Worm (Caenorhabditis elegans) whole organism, young adult: ENCODE data around the gene algn-2.

Source experiments
- B0336.3 ChIP-seq: fragments of 200-800 bp; sonication (Bioruptor generic); IDR thresholded peaks from 2 replicates; pipeline ENCODE4 v1.3.6; 2022; ENCODE audit warnings: missing genetic modification characterization, missing compliant biosample characterization
- C06A6.2 ChIP-seq: fragments of 200-800 bp; sonication (Bioruptor generic); conservative IDR thresholded peaks from 2 replicates; pipeline ENCODE4 v1.3.6; 2022; ENCODE audit warnings: missing genetic modification characterization, missing compliant biosample characterization
- F10E7.11 ChIP-seq: sonication (generic microtip); optimal IDR thresholded peaks from 2 replicates; lab custom pipeline; 2017; ENCODE audit warnings: mild to moderate bottlenecking, missing genetic modification characterization, moderate library complexity, missing compliant biosample characterization
- F33H1.4 ChIP-seq: fragments of 200-800 bp; sonication (Bioruptor generic); IDR thresholded peaks from 2 replicates; pipeline ENCODE4 v1.3.6; 2022; ENCODE audit warnings: missing genetic modification reagents, missing genetic modification characterization, missing compliant biosample characterization
- F37B4.10 ChIP-seq: fragments of 200-800 bp; sonication (Bioruptor generic); IDR thresholded peaks from 2 replicates; pipeline ENCODE4 v1.3.6; 2022; ENCODE audit warnings: missing genetic modification characterization, missing compliant biosample characterization
- K11D2.4 ChIP-seq: fragments of 200-800 bp; sonication (Bioruptor generic); IDR thresholded peaks from 2 replicates; pipeline ENCODE4 v1.3.6; 2022; ENCODE audit warnings: missing genetic modification reagents, missing genetic modification characterization, missing compliant biosample characterization
- K12H6.12 ChIP-seq: fragments of 200-800 bp; sonication (Bioruptor generic); optimal IDR thresholded peaks from 2 replicates; lab custom pipeline; 2018; ENCODE audit warnings: mild to moderate bottlenecking, missing genetic modification characterization, missing compliant biosample characterization
- T07F8.4 ChIP-seq: sonication (generic microtip); optimal IDR thresholded peaks from 2 replicates; lab custom pipeline; 2016; ENCODE audit warnings: mild to moderate bottlenecking, missing genetic modification characterization, moderate library complexity, missing compliant biosample characterization
- Y67H2A.10 ChIP-seq: fragments of 200-800 bp; sonication (Bioruptor generic); conservative IDR thresholded peaks from 2 replicates; pipeline ENCODE4 v1.3.6; 2022; ENCODE audit warnings: missing genetic modification reagents, missing genetic modification characterization, missing compliant biosample characterization
- ZK185.1 ChIP-seq: sonication (generic microtip); optimal IDR thresholded peaks from 2 replicates; lab custom pipeline; 2016; ENCODE audit warnings: mild to moderate bottlenecking, missing genetic modification characterization, missing compliant biosample characterization; ENCODE audit not compliant: poor library complexity, severe bottlenecking
- ama-1 ChIP-seq, 3 experiments: fragments of 150-350 bp in 1 of 3; sonication (generic microtip) in 2 of 3; optimal IDR thresholded peaks; 2 replicates each; lab custom pipeline; 2014 to 2018; ENCODE audit warnings: missing biosample characterization in 2 of 3, missing genetic modification characterization in 2 of 3, missing genetic modification reagents in 2 of 3
- athp-1 ChIP-seq: sonication (generic microtip); optimal IDR thresholded peaks from 2 replicates; lab custom pipeline; 2017; ENCODE audit warnings: mild to moderate bottlenecking, missing genetic modification characterization, missing compliant biosample characterization
- attf-5 ChIP-seq: fragments of 200-800 bp; sonication (Bioruptor generic); optimal IDR thresholded peaks from 2 replicates; lab custom pipeline; 2018; ENCODE audit warnings: mild to moderate bottlenecking, missing genetic modification characterization, missing compliant biosample characterization
- attf-6 ChIP-seq: fragments of 200-800 bp; sonication (Bioruptor generic); IDR thresholded peaks from 2 replicates; pipeline ENCODE4 v1.3.6; 2022; ENCODE audit warnings: missing genetic modification reagents, missing genetic modification characterization, missing compliant biosample characterization
- bed-1 ChIP-seq: fragments of 200-800 bp; sonication (Bioruptor generic); IDR thresholded peaks from 2 replicates; pipeline ENCODE4 v1.3.6; 2022; ENCODE audit warnings: missing genetic modification reagents, missing genetic modification characterization, missing compliant biosample characterization
- ccch-3 ChIP-seq: fragments of 200-800 bp; sonication (Bioruptor generic); optimal IDR thresholded peaks from 2 replicates; lab custom pipeline; 2018; ENCODE audit warnings: mild to moderate bottlenecking, missing genetic modification characterization, missing compliant biosample characterization
- cebp-1 ChIP-seq, 2 experiments: fragments of 200-800 bp in 1 of 2; sonication (Bioruptor generic) in 1 of 2; sonication (generic microtip) in 1 of 2; IDR thresholded peaks in 1 of 2; optimal IDR thresholded peaks in 1 of 2; 2 replicates each; pipeline versions ENCODE4 v1.3.6 to Lab custom; 2017 to 2022; ENCODE audit warnings: missing compliant biosample characterization in 2 of 2, missing genetic modification characterization in 2 of 2, mild to moderate bottlenecking in 1 of 2, missing genetic modification reagents in 1 of 2, moderate library complexity in 1 of 2
- ceh-40 ChIP-seq: fragments of 200-800 bp; sonication (Bioruptor generic); IDR thresholded peaks from 2 replicates; pipeline ENCODE4 v1.3.6; 2022; ENCODE audit warnings: missing genetic modification characterization, missing compliant biosample characterization
- chd-7 ChIP-seq: sonication (generic microtip); optimal IDR thresholded peaks from 2 replicates; lab custom pipeline; 2016; ENCODE audit warnings: mild to moderate bottlenecking, missing genetic modification characterization, moderate library complexity, missing compliant biosample characterization
- die-1 ChIP-seq: sonication (generic microtip); optimal IDR thresholded peaks from 2 replicates; lab custom pipeline; 2016; ENCODE audit warnings: missing genotype, mild to moderate bottlenecking, missing genetic modification characterization, missing compliant biosample characterization
- dox-1 ChIP-seq: fragments of 200-800 bp; sonication (Bioruptor generic); IDR thresholded peaks from 2 replicates; pipeline ENCODE4 v1.3.6; 2022; ENCODE audit warnings: missing genetic modification reagents, missing genetic modification characterization, missing compliant biosample characterization
- egl-44 ChIP-seq: fragments of 200-800 bp; sonication (Bioruptor generic); IDR thresholded peaks from 2 replicates; pipeline ENCODE4 v1.3.6; 2022; ENCODE audit warnings: missing genetic modification reagents, missing genetic modification characterization, missing compliant biosample characterization
- egrh-3 ChIP-seq: fragments of 200-800 bp; sonication (Bioruptor generic); IDR thresholded peaks from 2 replicates; pipeline ENCODE4 v1.3.6; 2022; ENCODE audit warnings: missing genetic modification reagents, missing genetic modification characterization, missing compliant biosample characterization
- hlh-26 ChIP-seq: fragments of 200-800 bp; sonication (Bioruptor generic); conservative IDR thresholded peaks from 2 replicates; pipeline ENCODE4 v1.3.6; 2022; ENCODE audit warnings: missing genetic modification reagents, missing genetic modification characterization, missing compliant biosample characterization
- hmg-1.2 ChIP-seq: fragments of 200-800 bp; sonication (Bioruptor generic); IDR thresholded peaks from 2 replicates; pipeline ENCODE4 v1.3.6; 2022; ENCODE audit warnings: missing genetic modification reagents, missing genetic modification characterization, missing compliant biosample characterization
- lin-26 ChIP-seq: fragments of 200-800 bp; sonication (Bioruptor generic); IDR thresholded peaks from 2 replicates; pipeline ENCODE4 v1.3.6; 2022; ENCODE audit warnings: missing genetic modification reagents, missing genetic modification characterization, missing compliant biosample characterization
- lin-35 ChIP-seq, 3 experiments: fragments of 150-350 bp in 2 of 3; sonication (generic microtip) in 1 of 3; optimal IDR thresholded peaks; 2 replicates each; lab custom pipeline; 2014 to 2018; ENCODE audit warnings: missing biosample characterization in 3 of 3, missing genetic modification characterization in 3 of 3, missing genetic modification reagents in 3 of 3
- lsy-27 ChIP-seq: sonication (generic microtip); optimal IDR thresholded peaks from 2 replicates; lab custom pipeline; 2017; ENCODE audit warnings: missing genetic modification characterization, mild to moderate bottlenecking, missing compliant biosample characterization, antibody characterized with exemption, missing genotype, borderline replicate concordance; ENCODE audit not compliant: insufficient read depth
- madf-10 ChIP-seq: sonication (generic microtip); optimal IDR thresholded peaks from 2 replicates; lab custom pipeline; 2016; ENCODE audit warnings: mild to moderate bottlenecking, missing genetic modification characterization, missing compliant biosample characterization
- madf-3 ChIP-seq: fragments of 200-800 bp; sonication (Bioruptor generic); IDR thresholded peaks from 2 replicates; pipeline ENCODE4 v1.3.6; 2022; ENCODE audit warnings: missing genetic modification reagents, missing genetic modification characterization, missing compliant biosample characterization
- madf-6 ChIP-seq: fragments of 200-800 bp; sonication (Bioruptor generic); IDR thresholded peaks from 2 replicates; pipeline ENCODE4 v1.3.6; 2022; ENCODE audit warnings: missing genetic modification reagents, missing genetic modification characterization, missing compliant biosample characterization
- mcd-1 ChIP-seq: fragments of 200-800 bp; sonication (Bioruptor generic); IDR thresholded peaks from 2 replicates; pipeline ENCODE4 v1.3.6; 2022; ENCODE audit warnings: missing genetic modification reagents, missing genetic modification characterization, missing compliant biosample characterization
- nfyb-1 ChIP-seq: fragments of 200-800 bp; sonication (Bioruptor generic); IDR thresholded peaks from 2 replicates; pipeline ENCODE4 v1.3.6; 2022; ENCODE audit warnings: missing genetic modification reagents, missing genetic modification characterization, missing compliant biosample characterization
- repo-1 ChIP-seq: sonication (generic microtip); optimal IDR thresholded peaks from 2 replicates; lab custom pipeline; 2017; ENCODE audit warnings: mild to moderate bottlenecking, missing genetic modification characterization, missing compliant biosample characterization
- snpc-1.1 ChIP-seq: sonication (generic microtip); optimal IDR thresholded peaks from 2 replicates; lab custom pipeline; 2017; ENCODE audit warnings: missing genetic modification characterization, mild to moderate bottlenecking, missing compliant biosample characterization, antibody characterized with exemption, moderate library complexity, missing genotype, missing genetic modification reagents; ENCODE audit not compliant: insufficient read depth
- somi-1 ChIP-seq: fragments of 200-800 bp; sonication (Bioruptor generic); optimal IDR thresholded peaks from 2 replicates; lab custom pipeline; 2018; ENCODE audit warnings: mild to moderate bottlenecking, missing genetic modification characterization, missing compliant biosample characterization
- unc-62 ChIP-seq: fragments of 150-350 bp; optimal IDR thresholded peaks from 2 replicates; lab custom pipeline; 2014; ENCODE audit warnings: missing biosample characterization, missing genetic modification reagents, missing genetic modification characterization
- ztf-26 ChIP-seq: sonication (generic microtip); optimal IDR thresholded peaks from 2 replicates; lab custom pipeline; 2017; ENCODE audit warnings: missing genetic modification characterization, missing compliant biosample characterization
- ztf-28 ChIP-seq: fragments of 200-800 bp; sonication (Bioruptor generic); IDR thresholded peaks from 2 replicates; pipeline ENCODE4 v1.3.6; 2022; ENCODE audit warnings: missing genetic modification reagents, missing genetic modification characterization, missing compliant biosample characterization
- ztf-3 ChIP-seq: fragments of 200-800 bp; sonication (Bioruptor generic); optimal IDR thresholded peaks from 2 replicates; lab custom pipeline; 2018; ENCODE audit warnings: mild to moderate bottlenecking, missing genetic modification characterization, missing compliant biosample characterization

Gene algn-2

DNA sequence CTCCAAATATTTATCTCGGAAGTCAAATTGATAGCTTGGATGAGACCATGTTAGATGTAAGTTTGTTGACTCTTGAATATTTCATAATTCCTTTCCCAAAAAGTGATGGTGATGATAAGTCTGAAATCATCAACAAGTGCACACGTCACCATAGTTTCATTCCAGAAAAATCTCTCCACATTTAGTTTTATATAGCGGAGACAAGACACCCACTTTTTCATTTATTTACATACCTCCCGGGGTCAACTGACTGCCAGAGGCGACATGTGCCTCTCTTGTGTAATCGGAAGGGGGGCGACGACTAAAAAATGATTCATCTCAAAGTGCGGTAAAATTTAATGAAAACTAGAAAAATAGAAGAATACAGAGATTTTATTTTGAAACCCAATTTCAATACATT lies 36.8 kb upstream of the algn-2 start (continued):
- TF ChIP-seq snpc-1.1 (tag; lab: Kevin White, UChicago): no peak
- 0 out of 2 replicates have a peak, but pooled peaks have one; percentile 17 for TF ChIP-seq lin-26 (GFP tag; lab: Robert Waterston, UW)
- TF ChIP-seq Y67H2A.10 (GFP tag; lab: Robert Waterston, UW): no peak
- TF ChIP-seq madf-10: no peak
- 0 out of 2 replicates have a peak, but pooled peaks have one; percentile 12 for TF ChIP-seq C06A6.2
- no peak for TF ChIP-seq lsy-27 (tag; lab: Kevin White, UChicago)
- no peak for TF ChIP-seq lin-35 (GFP tag; optimal IDR thresholded peaks at IDR 0.05; lab: Kevin White, UChicago)
- peak; percentile 54 for TF ChIP-seq attf-5 (GFP tag; lab: Kevin White, UChicago)
- no peak for TF ChIP-seq egl-44 (GFP tag; lab: Robert Waterston, UW)
- no peak for TF ChIP-seq F33H1.4 (GFP tag; lab: Robert Waterston, UW)
- no peak for TF ChIP-seq ccch-3 (GFP tag; lab: Kevin White, UChicago)
- TF ChIP-seq ztf-26: no peak

DNA sequence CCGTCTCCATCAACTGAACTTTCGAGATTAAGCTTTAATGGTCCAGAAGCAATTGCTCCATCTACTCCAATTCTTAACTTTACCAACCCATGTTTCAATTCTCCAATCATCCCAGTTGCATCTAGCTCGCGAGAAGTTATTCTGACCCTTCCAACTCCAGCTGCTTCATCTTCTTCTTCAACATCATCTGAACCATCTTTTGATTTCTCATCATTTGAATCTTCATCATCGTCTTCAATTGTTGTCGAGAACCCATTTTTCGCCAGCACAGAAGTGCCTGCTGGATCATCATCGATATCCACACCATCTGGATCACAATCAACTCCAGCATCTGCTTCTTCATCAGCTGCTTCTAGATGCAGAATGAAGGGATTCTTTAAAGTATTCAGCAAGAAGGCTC lies 35.5 kb upstream of the algn-2 start:
- TF ChIP-seq bed-1 (GFP tag; lab: Robert Waterston, UW) (no peak), K11D2.4 (GFP tag; lab: Robert Waterston, UW) (no peak), egrh-3 (GFP tag; lab: Robert Waterston, UW) (no peak), attf-6 (GFP tag; lab: Robert Waterston, UW) (no peak), nfyb-1 (GFP tag; lab: Robert Waterston, UW) (no peak), T07F8.4 (tag; lab: Kevin White, UChicago) (no peak), F37B4.10 (no peak)

DNA sequence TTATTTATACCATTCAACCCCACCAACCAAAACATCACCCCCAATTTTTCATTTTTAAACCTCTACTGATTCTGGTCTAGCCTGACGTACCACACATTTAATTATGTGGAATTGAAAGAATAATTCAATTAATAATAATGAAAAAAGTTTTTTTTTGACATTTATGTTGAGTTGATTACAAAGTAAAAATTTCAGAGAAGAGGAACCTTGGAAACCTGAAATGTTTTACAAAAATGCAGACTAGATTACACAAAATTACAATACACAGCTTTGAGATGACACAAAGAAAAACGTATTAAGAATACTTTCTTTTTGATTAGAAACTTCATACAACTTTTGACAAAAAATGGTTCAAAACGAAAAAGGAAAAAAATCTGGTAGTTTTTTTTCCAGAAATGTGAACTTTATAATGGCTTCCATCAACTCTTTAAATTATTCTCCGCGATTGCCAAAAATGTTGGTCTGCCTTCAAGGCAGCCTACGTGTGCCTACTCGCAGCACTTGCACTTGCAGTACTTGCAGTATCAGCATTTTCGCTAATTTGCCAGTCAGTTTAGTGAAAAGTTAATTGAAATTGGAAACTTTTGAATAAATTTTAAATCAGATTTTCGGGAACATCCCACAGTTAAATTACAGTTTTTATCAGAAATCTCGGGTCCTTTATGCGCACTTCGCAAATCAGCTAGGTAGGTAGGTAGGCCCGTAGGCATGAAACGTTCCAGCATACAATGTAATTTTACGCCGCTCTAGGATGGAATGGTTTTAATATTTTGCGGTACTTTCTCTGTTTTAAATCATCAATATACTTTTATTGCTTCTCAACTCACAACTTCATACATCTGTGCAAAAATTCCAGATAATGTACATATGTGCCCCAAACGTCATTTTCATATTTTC lies 34.1 kb upstream of the algn-2 start:
- TF ChIP-seq ceh-40 (GFP tag; lab: Robert Waterston, UW) (peak; percentile 64; the same call in 1 of the 2 replicates), B0336.3 (no peak), die-1 (peak; percentile 6), athp-1 (tag; lab: Kevin White, UChicago) (no peak), K12H6.12 (tag; lab: Kevin White, UChicago) (peak; percentile 5), unc-62 (GFP tag; lab: Kevin White, UChicago) (no peak), F10E7.11 (tag; lab: Kevin White, UChicago) (no peak), ZK185.1 (tag; lab: Kevin White, UChicago) (peak; percentile 8), F37B4.10 (no peak), hmg-1.2 (GFP tag; lab: Robert Waterston, UW) (no peak), dox-1 (GFP tag; lab: Robert Waterston, UW) (peak; percentile 58), madf-6 (GFP tag; lab: Robert Waterston, UW) (peak; percentile 17; the same call in 1 of the 2 replicates), cebp-1 (GFP tag; IDR thresholded peaks at IDR 0.05; lab: Robert Waterston, UW) (no peak; the same call in 1 of the 2 replicates), cebp-1 (tag; optimal IDR thresholded peaks at IDR 0.05; lab: Kevin White, UChicago) (peak; percentile 61), hlh-26 (GFP tag; lab: Robert Waterston, UW) (no peak), ama-1 (optimal IDR thresholded peaks at IDR 0.05; lab: Kevin White, UChicago) (no peak), ama-1 (GFP tag; optimal IDR thresholded peaks at IDR 0.05; lab: Kevin White, UChicago) (peak in 1 of 2 experiments; percentile 19), repo-1 (tag; lab: Kevin White, UChicago) (peak; percentile 28), mcd-1 (no peak), K11D2.4 (GFP tag; lab: Robert Waterston, UW) (peak; percentile 37; the same call in 1 of the 2 replicates), somi-1 (GFP tag; lab: Kevin White, UChicago) (no peak), nfyb-1 (GFP tag; lab: Robert Waterston, UW) (0 out of 2 replicates have a peak, but pooled peaks have one; percentile 69), madf-3 (GFP tag; lab: Robert Waterston, UW) (peak; percentile 71; the same call in 1 of the 2 replicates), ztf-3 (GFP tag; lab: Kevin White, UChicago) (no peak), chd-7 (tag; lab: Kevin White, UChicago) (peak; percentile 37), ztf-28 (GFP tag; lab: Robert Waterston, UW) (no peak)
- TF ChIP-seq, all 124 proteins: peak for 13
